Worm (Caenorhabditis elegans): ENCODE data around the gene T07A5.7.
"Not testable (repeated sequence)": the region's sequence is repeated elsewhere in the genome, so short reads cannot be mapped to it uniquely, and the experiment has no call there.

T07A5.7 gene

DNA sequence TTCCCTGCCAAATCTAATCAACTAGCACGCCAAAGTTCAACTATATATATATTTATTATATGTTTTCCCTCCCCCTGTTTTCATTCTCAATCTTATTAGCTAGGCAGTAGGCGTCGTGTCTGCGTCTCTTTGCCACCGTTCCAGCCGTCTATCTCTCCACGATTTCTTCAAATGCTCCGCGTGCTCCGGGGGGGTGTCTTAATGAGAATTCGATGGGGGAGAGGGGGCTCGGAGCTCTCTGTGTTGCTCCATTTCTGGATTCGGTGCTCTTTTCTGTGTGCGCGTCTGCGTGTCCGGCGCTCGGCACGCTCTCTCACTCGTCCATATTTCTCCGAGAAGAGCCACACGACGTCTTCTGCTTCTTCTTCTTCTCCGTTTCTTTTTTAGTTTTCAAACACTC is 26.7 kb downstream of the T07A5.7 start:
- TF ChIP-seq F13C5.2 (tag; optimal IDR thresholded peaks at IDR 0.05): no peak
- TF ChIP-seq tra-4 (tag; optimal IDR thresholded peaks at IDR 0.05): no peak
- TF ChIP-seq tbx-11 (GFP tag; IDR thresholded peaks at IDR 0.05): no peak
- no peak for TF ChIP-seq B0310.2 (tag; optimal IDR thresholded peaks at IDR 0.05)
- no peak for TF ChIP-seq aly-1 (tag; optimal IDR thresholded peaks at IDR 0.05)
- no peak for TF ChIP-seq pes-1 (GFP tag; IDR thresholded peaks at IDR 0.05)
- no peak for TF ChIP-seq hmbx-1 (tag; optimal IDR thresholded peaks at IDR 0.05)
- no peak for TF ChIP-seq ceh-36 (tag; optimal IDR thresholded peaks at IDR 0.05)
- no peak for TF ChIP-seq hnd-1 (tag; optimal IDR thresholded peaks at IDR 0.05)
- no peak for TF ChIP-seq ceh-13 (GFP tag; optimal IDR thresholded peaks at IDR 0.05)
- TF ChIP-seq sea-1 (GFP tag; conservative IDR thresholded peaks at IDR 0.05): no peak

DNA sequence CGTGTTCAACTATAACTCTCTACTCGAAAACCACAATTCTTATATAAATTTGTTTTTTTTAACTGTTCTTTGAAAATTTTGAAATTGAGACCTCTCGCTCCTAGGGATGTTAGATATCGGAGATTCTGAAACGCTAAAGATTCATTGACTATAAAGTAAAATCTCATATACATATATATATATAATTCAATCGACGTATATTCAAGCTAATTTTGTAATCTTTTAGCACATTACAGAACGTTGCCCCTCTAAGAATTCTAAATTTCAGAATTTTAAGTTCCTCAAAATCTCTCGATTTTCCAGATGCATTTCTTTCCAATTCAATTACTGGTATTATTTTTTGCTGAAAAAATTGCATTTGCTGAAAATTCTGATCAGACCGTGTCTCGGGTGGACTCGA is 32.1 kb downstream of the T07A5.7 start, which contains the start of gene pad-2:
pad-2 (plus strand) TSS at position 301 of the 400 bp plus-strand sequence.
- no peak for TF ChIP-seq scrt-1 (GFP tag; IDR thresholded peaks at IDR 0.05)
- TF ChIP-seq ceh-13 (GFP tag; optimal IDR thresholded peaks at IDR 0.05): no peak
- no peak for TF ChIP-seq F13C5.2 (tag; optimal IDR thresholded peaks at IDR 0.05)
- no peak for TF ChIP-seq hmg-4 (GFP tag; optimal IDR thresholded peaks at IDR 0.05)
- TF ChIP-seq flt-1 (GFP tag; IDR thresholded peaks at IDR 0.05): no peak
- no peak for TF ChIP-seq ama-1 (optimal IDR thresholded peaks at IDR 0.05)
- TF ChIP-seq ceh-36 (tag; optimal IDR thresholded peaks at IDR 0.05): no peak
- TF ChIP-seq pes-1 (GFP tag; IDR thresholded peaks at IDR 0.05): no peak
- TF ChIP-seq tbx-37 (GFP tag; conservative IDR thresholded peaks at IDR 0.05): no peak
- TF ChIP-seq aly-1 (tag; optimal IDR thresholded peaks at IDR 0.05): no peak
- TF ChIP-seq tra-4 (tag; optimal IDR thresholded peaks at IDR 0.05): no peak
- no peak for TF ChIP-seq ets-7 (tag; optimal IDR thresholded peaks at IDR 0.05)
- no peak for TF ChIP-seq sea-1 (GFP tag; conservative IDR thresholded peaks at IDR 0.05)
- TF ChIP-seq B0310.2 (tag; optimal IDR thresholded peaks at IDR 0.05): no peak
- no peak for TF ChIP-seq tbx-11 (GFP tag; IDR thresholded peaks at IDR 0.05)
- TF ChIP-seq hmbx-1 (tag; optimal IDR thresholded peaks at IDR 0.05): no peak
- no peak for TF ChIP-seq hnd-1 (tag; optimal IDR thresholded peaks at IDR 0.05)

ce11 chrIII:10271807-10272206 is 39.1 kb downstream of the T07A5.7 start:
- TF ChIP-seq tbx-37 (GFP tag; conservative IDR thresholded peaks at IDR 0.05): no peak
- no peak for TF ChIP-seq hnd-1 (tag; optimal IDR thresholded peaks at IDR 0.05)
- no peak for TF ChIP-seq pes-1 (GFP tag; IDR thresholded peaks at IDR 0.05)
- no peak for TF ChIP-seq ceh-36 (tag; optimal IDR thresholded peaks at IDR 0.05)
- TF ChIP-seq aly-1 (tag; optimal IDR thresholded peaks at IDR 0.05): no peak
- TF ChIP-seq ama-1 (optimal IDR thresholded peaks at IDR 0.05): no peak
- TF ChIP-seq tra-4 (tag; optimal IDR thresholded peaks at IDR 0.05): no peak
- TF ChIP-seq flt-1 (GFP tag; IDR thresholded peaks at IDR 0.05): no peak
- TF ChIP-seq F13C5.2 (tag; optimal IDR thresholded peaks at IDR 0.05): no peak
- TF ChIP-seq tbx-11 (GFP tag; IDR thresholded peaks at IDR 0.05): no peak
- no peak for TF ChIP-seq hmbx-1 (tag; optimal IDR thresholded peaks at IDR 0.05)
- no peak for TF ChIP-seq sea-1 (GFP tag; conservative IDR thresholded peaks at IDR 0.05)
- no peak for TF ChIP-seq scrt-1 (GFP tag; IDR thresholded peaks at IDR 0.05)
- TF ChIP-seq B0310.2 (tag; optimal IDR thresholded peaks at IDR 0.05): no peak
- TF ChIP-seq hmg-4 (GFP tag; optimal IDR thresholded peaks at IDR 0.05): no peak
- TF ChIP-seq ets-7 (tag; optimal IDR thresholded peaks at IDR 0.05): no peak
- TF ChIP-seq ceh-13 (GFP tag; optimal IDR thresholded peaks at IDR 0.05): no peak

ce11 chrIII:10270778-10271307 is 40.1 kb downstream of the T07A5.7 start, which contains the start of gene cnk-1:
Gene cnk-1, plus strand, starts transcription at chrIII:10271257.
- TF ChIP-seq aly-1 (tag; optimal IDR thresholded peaks at IDR 0.05) (no peak), ceh-13 (GFP tag; optimal IDR thresholded peaks at IDR 0.05) (no peak), flt-1 (GFP tag; IDR thresholded peaks at IDR 0.05) (peak; percentile 55; the same call in 1 of the 2 replicates), tbx-11 (GFP tag; IDR thresholded peaks at IDR 0.05) (0 out of 2 replicates have a peak, but pooled peaks have one; percentile 34), tbx-37 (GFP tag; conservative IDR thresholded peaks at IDR 0.05) (peak; percentile 77), F13C5.2 (tag; optimal IDR thresholded peaks at IDR 0.05) (peak; percentile 49), ama-1 (optimal IDR thresholded peaks at IDR 0.05) (no peak), ets-7 (tag; optimal IDR thresholded peaks at IDR 0.05) (no peak), hmg-4 (GFP tag; optimal IDR thresholded peaks at IDR 0.05) (peak; percentile 3), hmbx-1 (tag; optimal IDR thresholded peaks at IDR 0.05) (no peak), sea-1 (GFP tag; conservative IDR thresholded peaks at IDR 0.05) (0 out of 2 replicates have a peak, but pooled peaks have one; percentile 54), scrt-1 (GFP tag; IDR thresholded peaks at IDR 0.05) (peak; percentile 63; the same call in 1 of the 2 replicates), B0310.2 (tag; optimal IDR thresholded peaks at IDR 0.05) (no peak), ceh-36 (tag; optimal IDR thresholded peaks at IDR 0.05) (no peak), pes-1 (GFP tag; IDR thresholded peaks at IDR 0.05) (peak; percentile 82), hnd-1 (tag; optimal IDR thresholded peaks at IDR 0.05) (no peak), tra-4 (tag; optimal IDR thresholded peaks at IDR 0.05) (no peak)

ce11 chrIII:10266824-10267223 is 44.1 kb downstream of the T07A5.7 start, which contains the start of gene inpp-4B:
Gene inpp-4B, minus strand, starts transcription at chrIII:10266877.
- not testable (repeated sequence) for TF ChIP-seq aly-1, hmbx-1, ceh-36 (tag; optimal IDR thresholded peaks at IDR 0.05)

DNA sequence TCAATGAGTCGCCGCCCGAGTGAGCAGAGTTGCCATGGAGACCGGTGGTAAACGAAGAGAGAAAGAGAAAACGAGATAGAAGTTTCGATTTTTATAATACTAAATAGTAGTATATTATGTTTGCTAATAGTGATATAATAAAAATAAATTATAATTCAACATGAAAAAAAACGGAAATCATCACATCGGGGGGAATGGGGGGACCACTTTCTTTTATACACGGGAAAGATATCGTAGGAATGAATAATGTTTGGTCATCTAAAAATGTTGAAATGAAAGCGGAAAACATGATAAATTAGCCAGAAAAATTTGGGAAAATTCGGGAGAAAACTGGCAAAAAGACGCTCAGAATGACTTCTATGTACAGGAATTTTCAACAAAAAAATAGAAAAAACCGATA is 49.2 kb downstream of the T07A5.7 start, which contains the start of gene bbs-5:
bbs-5 (minus strand) TSS at position 101 of the 400 bp plus-strand sequence.
- no peak for TF ChIP-seq flt-1 (GFP tag; IDR thresholded peaks at IDR 0.05)
- no peak for TF ChIP-seq hmbx-1 (tag; optimal IDR thresholded peaks at IDR 0.05)

DNA sequence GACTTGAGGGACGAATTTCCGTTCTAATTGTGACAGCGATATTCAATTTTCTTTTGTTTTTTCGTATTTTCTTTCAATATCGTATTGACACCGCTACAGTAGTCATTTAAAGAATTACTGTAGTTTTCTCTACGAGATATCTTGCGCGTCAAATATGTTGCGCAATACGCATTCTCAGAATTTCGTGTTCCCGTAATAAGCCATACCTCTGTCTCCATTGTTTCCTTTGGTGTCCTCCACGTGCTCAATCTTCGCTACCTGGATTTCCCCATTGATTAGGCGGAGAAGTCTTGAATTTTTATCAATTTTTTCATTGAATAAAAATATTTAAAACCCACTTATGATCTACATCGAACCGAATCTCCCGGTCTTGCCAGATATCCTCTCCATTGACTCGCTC is 49.7 kb downstream of the T07A5.7 start:
- TF ChIP-seq tbx-11 (GFP tag; IDR thresholded peaks at IDR 0.05): no peak
- no peak for TF ChIP-seq ama-1 (optimal IDR thresholded peaks at IDR 0.05)
- TF ChIP-seq hmg-4 (GFP tag; optimal IDR thresholded peaks at IDR 0.05): no peak
- no peak for TF ChIP-seq sea-1 (GFP tag; conservative IDR thresholded peaks at IDR 0.05)
- no peak for TF ChIP-seq scrt-1 (GFP tag; IDR thresholded peaks at IDR 0.05)
